Worm (Caenorhabditis elegans) whole organism, L1 larva: ENCODE results near the gene nol-6.

Experiments
- C04F5.9 ChIP-seq: sonication (generic microtip); optimal IDR thresholded peaks from 2 replicates; lab custom pipeline; 2016; ENCODE audit warnings: missing genetic modification characterization, missing compliant biosample characterization
- F16B12.6 ChIP-seq: fragments of 150-350 bp; optimal IDR thresholded peaks from 2 replicates; lab custom pipeline; 2014; ENCODE audit warnings: missing biosample characterization, missing genetic modification characterization
- dpl-1 ChIP-seq, 3 experiments: fragments of 150-350 bp in 2 of 3; sonication (generic microtip) in 1 of 3; optimal IDR thresholded peaks; 2 replicates each; lab custom pipeline; 2014 to 2017; ENCODE audit warnings: missing biosample characterization in 3 of 3, missing genetic modification characterization in 3 of 3, missing genetic modification reagents in 3 of 3
- efl-3 ChIP-seq: fragments of 200-800 bp; sonication (Bioruptor generic); optimal IDR thresholded peaks from 2 replicates; lab custom pipeline; 2018; ENCODE audit warnings: mild to moderate bottlenecking, missing genetic modification characterization, missing compliant biosample characterization
- fos-1 ChIP-seq: fragments of 150-350 bp; optimal IDR thresholded peaks from 2 replicates; lab custom pipeline; 2014; ENCODE audit warnings: missing biosample characterization, missing genetic modification characterization
- hlh-4 ChIP-seq: sonication (generic microtip); optimal IDR thresholded peaks from 2 replicates; lab custom pipeline; 2016; ENCODE audit warnings: mild to moderate bottlenecking, missing genetic modification characterization, missing compliant biosample characterization
- nhr-11 ChIP-seq: fragments of 150-350 bp; optimal IDR thresholded peaks from 2 replicates; lab custom pipeline; 2014; ENCODE audit warnings: missing biosample characterization, missing genetic modification characterization
- nhr-28 ChIP-seq: fragments of 150-350 bp; optimal IDR thresholded peaks from 2 replicates; lab custom pipeline; 2014; ENCODE audit warnings: missing biosample characterization, missing genetic modification characterization
- nhr-76 ChIP-seq: sonication (generic microtip); optimal IDR thresholded peaks from 2 replicates; lab custom pipeline; 2017; ENCODE audit warnings: missing biosample characterization, missing genetic modification characterization
- nhr-90 ChIP-seq: sonication (generic microtip); optimal IDR thresholded peaks from 2 replicates; lab custom pipeline; 2016; ENCODE audit warnings: mild to moderate bottlenecking, missing genetic modification characterization, missing compliant biosample characterization; ENCODE audit not compliant: poor library complexity
- rnt-1 ChIP-seq: sonication (generic microtip); optimal IDR thresholded peaks from 2 replicates; lab custom pipeline; 2016; ENCODE audit warnings: mild to moderate bottlenecking, missing genetic modification characterization, moderate library complexity, missing compliant biosample characterization
- unc-30 ChIP-seq: sonication (generic microtip); optimal IDR thresholded peaks from 2 replicates; lab custom pipeline; 2017; ENCODE audit warnings: missing biosample characterization, missing genetic modification characterization
- zip-4 ChIP-seq: fragments of 200-800 bp; sonication (Bioruptor generic); optimal IDR thresholded peaks from 2 replicates; lab custom pipeline; 2018; ENCODE audit warnings: mild to moderate bottlenecking, missing genetic modification characterization, moderate library complexity, missing compliant biosample characterization
- ztf-11 ChIP-seq, 2 experiments: sonication (generic microtip); optimal IDR thresholded peaks; 2 replicates each; lab custom pipeline; 2016 to 2017; ENCODE audit warnings: missing genetic modification characterization in 2 of 2, missing biosample characterization in 1 of 2, missing compliant biosample characterization in 1 of 2

- TF ChIP-seq efl-3 (GFP tag; lab: Kevin White, UChicago) (no peak), dpl-1 (GFP tag; optimal IDR thresholded peaks at IDR 0.05; lab: Kevin White, UChicago) (no peak), zip-4 (GFP tag; lab: Kevin White, UChicago) (no peak), C04F5.9 (tag; lab: Kevin White, UChicago) (no peak), nhr-76 (tag; lab: Kevin White, UChicago) (no peak), fos-1 (no peak), hlh-4 (no peak), ztf-11 (tag; optimal IDR thresholded peaks at IDR 0.05; lab: Kevin White, UChicago) (no peak), unc-30 (tag; lab: Kevin White, UChicago) (no peak), rnt-1 (tag; lab: Kevin White, UChicago) (no peak), nhr-90 (tag; lab: Kevin White, UChicago) (no peak), nhr-28 (tag; lab: Kevin White, UChicago) (no peak), nhr-11 (no peak), F16B12.6 (tag; lab: Kevin White, UChicago) (no peak)
Observed at ce11 chrII:1438336-1438589, 964 bp upstream of the nol-6 start, which contains the start of gene Y51H7C.3.
